Worm (Caenorhabditis elegans): ENCODE data around the gene nfu-1.

The nfu-1 gene

ce11 chrIV:10366018-10366417 lies 21.2 kb upstream of the nfu-1 start, which contains the start of gene sir-2.1 (continued):
- no peak for TF ChIP-seq nhr-90 (tag; optimal IDR thresholded peaks at IDR 0.05)
- TF ChIP-seq madf-3 (GFP tag; IDR thresholded peaks at IDR 0.05): no peak
- no peak for TF ChIP-seq nhr-179 (tag; optimal IDR thresholded peaks at IDR 0.05)
- TF ChIP-seq tbp1 (GFP tag; optimal IDR thresholded peaks at IDR 0.05): peak; percentile 2
- no peak for TF ChIP-seq nhr-120 (GFP tag; IDR thresholded peaks at IDR 0.05)
- no peak for TF ChIP-seq nfya-1 (tag; optimal IDR thresholded peaks at IDR 0.05; ENCODE audit: borderline replicate concordance, insufficient read depth)
- no peak for TF ChIP-seq B0261.1 (tag; optimal IDR thresholded peaks at IDR 0.05)
- no peak for TF ChIP-seq Y67H2A.10 (GFP tag; conservative IDR thresholded peaks at IDR 0.05)
- TF ChIP-seq rec-8 (tag; optimal IDR thresholded peaks at IDR 0.05): no peak
- no peak for TF ChIP-seq Y79H2A.3 (GFP tag; conservative IDR thresholded peaks at IDR 0.05)
- TF ChIP-seq atf-7 (tag; optimal IDR thresholded peaks at IDR 0.05): no peak
- TF ChIP-seq Y56A3A.18 (GFP tag; IDR thresholded peaks at IDR 0.05): no peak
- TF ChIP-seq dox-1 (GFP tag; IDR thresholded peaks at IDR 0.05): 0 out of 2 replicates have a peak, but pooled peaks have one; percentile 57
- peak; percentile 44; the same call in 1 of the 2 replicates for TF ChIP-seq mcd-1 (GFP tag; IDR thresholded peaks at IDR 0.05)
- no peak for TF ChIP-seq somi-1 (GFP tag; optimal IDR thresholded peaks at IDR 0.05)
- peak; percentile 61 for TF ChIP-seq attf-5 (GFP tag; optimal IDR thresholded peaks at IDR 0.05)
- no peak for TF ChIP-seq ztf-3 (GFP tag; optimal IDR thresholded peaks at IDR 0.05)
- peak; percentile 13 for TF ChIP-seq chd-7 (tag; optimal IDR thresholded peaks at IDR 0.05)
- TF ChIP-seq cebp-2 (GFP tag; IDR thresholded peaks at IDR 0.05): no peak
- no peak for TF ChIP-seq cebp-1 (GFP tag; IDR thresholded peaks at IDR 0.05)
- peak; percentile 55 for TF ChIP-seq cebp-1 (tag; optimal IDR thresholded peaks at IDR 0.05)
- no peak for TF ChIP-seq mxl-1 (tag; optimal IDR thresholded peaks at IDR 0.05)
- no peak for TF ChIP-seq let-526 (GFP tag; IDR thresholded peaks at IDR 0.05)
- peak; percentile 88 for TF ChIP-seq repo-1 (tag; optimal IDR thresholded peaks at IDR 0.05)
- no peak for TF ChIP-seq nfya-2 (GFP tag; IDR thresholded peaks at IDR 0.05)
- TF ChIP-seq lsy-27 (tag; optimal IDR thresholded peaks at IDR 0.05; ENCODE audit: borderline replicate concordance, insufficient read depth): no peak
- no peak for TF ChIP-seq akir-1 (GFP tag; optimal IDR thresholded peaks at IDR 0.05)
- no peak for TF ChIP-seq aptf-2 (GFP tag; conservative IDR thresholded peaks at IDR 0.05)
- TF ChIP-seq dpl-1 (GFP tag; optimal IDR thresholded peaks at IDR 0.05): no peak
- TF ChIP-seq F33H1.4 (GFP tag; IDR thresholded peaks at IDR 0.05): peak; percentile 66
- peak; percentile 16 for TF ChIP-seq F23B12.7 (tag; optimal IDR thresholded peaks at IDR 0.05; ENCODE audit: insufficient read depth)
- TF ChIP-seq F39B2.1 (GFP tag; IDR thresholded peaks at IDR 0.05): no peak
- TF ChIP-seq madf-10 (tag; optimal IDR thresholded peaks at IDR 0.05): no peak
- no peak for TF ChIP-seq efl-1 (GFP tag; optimal IDR thresholded peaks at IDR 0.05)
- no peak for TF ChIP-seq zfh-2 (GFP tag; conservative IDR thresholded peaks at IDR 0.05)
- no peak for TF ChIP-seq ets-4 (GFP tag; optimal IDR thresholded peaks at IDR 0.05)
- TF ChIP-seq dpff-1 (tag; optimal IDR thresholded peaks at IDR 0.05): no peak
- no peak for TF ChIP-seq nhr-80 (tag; optimal IDR thresholded peaks at IDR 0.05)
- peak; percentile 6 for TF ChIP-seq F52B5.7 (tag; optimal IDR thresholded peaks at IDR 0.05)
- TF ChIP-seq C06A6.2 (GFP tag; conservative IDR thresholded peaks at IDR 0.05): no peak
- TF ChIP-seq nfyb-1 (GFP tag; IDR thresholded peaks at IDR 0.05): no peak; the same call in 1 of the 2 replicates
- no peak for TF ChIP-seq lir-1 (GFP tag; conservative IDR thresholded peaks at IDR 0.05)
- no peak for TF ChIP-seq ccch-3 (GFP tag; optimal IDR thresholded peaks at IDR 0.05)
- TF ChIP-seq hlh-26 (GFP tag; conservative IDR thresholded peaks at IDR 0.05): no peak
- no peak for TF ChIP-seq tbx-9 (tag; optimal IDR thresholded peaks at IDR 0.05; ENCODE audit: borderline replicate concordance)
- no peak for TF ChIP-seq Y95B8A.8 (GFP tag; IDR thresholded peaks at IDR 0.05)
- no peak for TF ChIP-seq snpc-1.1 (tag; optimal IDR thresholded peaks at IDR 0.05; ENCODE audit: insufficient read depth)
- no peak for TF ChIP-seq D2030.7 (GFP tag; IDR thresholded peaks at IDR 0.05)
- TF ChIP-seq ceh-100 (GFP tag; IDR thresholded peaks at IDR 0.05): 0 out of 2 replicates have a peak, but pooled peaks have one; percentile 26

Measured in whole organism, young adult.